Worm (Caenorhabditis elegans) whole organism, late embryonic: Measurements from ENCODE around the gene srd-21.

Source experiments
- nfya-1 ChIP-seq: sonication (generic microtip); optimal IDR thresholded peaks from 2 replicates; lab custom pipeline; 2017; ENCODE audit warnings: missing genetic modification characterization, mild to moderate bottlenecking, missing compliant biosample characterization, antibody characterized with exemption, moderate library complexity
- pag-3 ChIP-seq: sonication (generic microtip); optimal IDR thresholded peaks from 2 replicates; lab custom pipeline; 2016; ENCODE audit warnings: missing compliant biosample characterization, missing genetic modification characterization, borderline replicate concordance
- ref-2 ChIP-seq: sonication (generic microtip); optimal IDR thresholded peaks from 2 replicates; lab custom pipeline; 2016; ENCODE audit warnings: missing genetic modification characterization, missing compliant biosample characterization
- zip-5 ChIP-seq: sonication (generic microtip); optimal IDR thresholded peaks from 2 replicates; lab custom pipeline; 2016; ENCODE audit warnings: missing genetic modification characterization, missing compliant biosample characterization

- TF ChIP-seq ref-2 (tag; lab: Kevin White, UChicago), result no peak
- no peak for TF ChIP-seq nfya-1
- no peak for TF ChIP-seq pag-3 (tag; lab: Kevin White, UChicago)
- TF ChIP-seq zip-5, result no peak
Measured at ce11 chrV:16672198-16672597, 42.5 kb downstream of the srd-21 start, which contains the start of gene F14F8.8.
